Fruit fly (Drosophila melanogaster) whole organism, embryonic: ENCODE results near the gene Dfd.

Source experiments
- BtbVII ChIP-seq: fragments of 200-800 bp; sonication (Bioruptor generic); optimal IDR thresholded peaks from 3 replicates; lab custom pipeline; 2017; ENCODE audit warnings: missing biosample characterization, mild to moderate bottlenecking, missing genetic modification characterization
- CG7839 ChIP-seq: fragments of 200-800 bp; sonication (Bioruptor generic); optimal IDR thresholded peaks from 3 replicates; lab custom pipeline; 2018; ENCODE audit warnings: missing biosample characterization, mild to moderate bottlenecking, missing genetic modification characterization, moderate library complexity
- HLH4C ChIP-seq: fragments of 200-800 bp; sonication (Bioruptor generic); IDR thresholded peaks from 3 replicates; pipeline ENCODE4 v1.3.6; 2022; ENCODE audit warnings: missing biosample characterization, missing genetic modification characterization; ENCODE audit not compliant: partially characterized antibody
- ato ChIP-seq: fragments of 200-800 bp; sonication (Bioruptor generic); IDR thresholded peaks from 2 replicates; pipeline ENCODE4 v1.3.6; 2022; ENCODE audit warnings: missing biosample characterization, missing genetic modification characterization; ENCODE audit not compliant: partially characterized antibody
- run ChIP-seq: fragments of 200-800 bp; sonication (Bioruptor generic); optimal IDR thresholded peaks from 3 replicates; lab custom pipeline; 2018; ENCODE audit warnings: missing biosample characterization, mild to moderate bottlenecking, missing genetic modification characterization

DNA sequence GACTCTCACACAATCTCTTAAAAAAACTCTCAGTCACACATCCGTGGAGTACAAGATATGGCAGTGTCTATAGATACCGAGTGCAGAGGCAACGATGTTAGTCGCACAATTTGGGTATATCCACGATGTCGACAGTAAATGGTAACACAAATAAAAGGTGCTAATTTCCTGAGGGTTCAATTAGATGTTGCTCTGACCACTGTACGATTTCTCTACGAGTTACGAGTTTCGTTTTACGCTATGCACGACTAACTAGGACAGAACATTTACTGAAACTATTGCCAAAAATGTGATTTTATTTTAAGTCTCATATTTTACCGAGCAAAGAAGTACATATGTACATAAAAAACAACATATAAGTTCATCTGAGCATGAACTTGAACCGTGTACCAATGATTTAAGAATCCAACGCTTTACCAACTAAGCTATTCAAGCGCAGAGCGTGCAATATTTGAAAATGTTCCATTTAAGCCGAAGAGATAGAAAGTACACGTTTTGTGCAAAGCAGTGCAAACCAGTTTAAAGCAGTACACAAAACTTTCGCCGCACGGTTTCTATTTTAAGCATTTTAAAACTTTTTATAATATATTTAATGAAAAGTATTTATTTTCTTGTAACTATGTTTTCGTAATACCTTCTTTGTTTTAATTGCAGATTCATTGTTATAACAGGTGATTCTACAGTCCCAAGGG lies 27.4 kb downstream of the Dfd start:
- TF ChIP-seq BtbVII (GFP tag; lab: Kevin White, UChicago) (no peak), CG7839 (tag; lab: Kevin White, UChicago) (no peak), run (tag; lab: Kevin White, UChicago) (no peak), HLH4C (GFP tag; lab: Robert Waterston, UW) (no peak), ato (peak; percentile 38; the same call in 1 of the 2 replicates)
